Fruit fly (Drosophila melanogaster) whole organism, embryonic: ENCODE measurements around the gene fne.
A peak's percentile ranks its signal among the peaks of the same experiment; 100 is the strongest.

ENCODE experiments used
- Adf1 ChIP-seq: fragments of 200-800 bp; sonication (Bioruptor generic); IDR thresholded peaks from 2 replicates; pipeline ENCODE4 v1.3.6; 2022; ENCODE audit warnings: missing biosample characterization, missing genetic modification characterization
- B-H1 ChIP-seq: fragments of 200-800 bp; sonication (Bioruptor generic); IDR thresholded peaks from 3 replicates; pipeline ENCODE4 v1.3.6; 2022; ENCODE audit warnings: missing biosample characterization, missing genetic modification characterization
- C15 ChIP-seq: fragments of 200-800 bp; sonication (Bioruptor generic); IDR thresholded peaks from 3 replicates; pipeline ENCODE4 v1.3.6; 2022; ENCODE audit warnings: missing biosample characterization, missing genetic modification characterization
- CG10147 ChIP-seq: fragments of 200-800 bp; sonication (Bioruptor generic); optimal IDR thresholded peaks from 2 replicates; lab custom pipeline; 2019; ENCODE audit warnings: missing biosample characterization, mild to moderate bottlenecking, missing genetic modification characterization, moderate library complexity
- CG11398 ChIP-seq: fragments of 200-800 bp; sonication (Bioruptor generic); optimal IDR thresholded peaks from 2 replicates; lab custom pipeline; 2016; ENCODE audit warnings: missing biosample characterization, missing genetic modification characterization
- CG12104 ChIP-seq: fragments of 200-800 bp; sonication (Bioruptor generic); optimal IDR thresholded peaks from 3 replicates; lab custom pipeline; 2016; ENCODE audit warnings: missing biosample characterization, missing genetic modification characterization
- CG12659 ChIP-seq: fragments of 200-800 bp; sonication (Bioruptor generic); optimal IDR thresholded peaks from 3 replicates; lab custom pipeline; 2017; ENCODE audit warnings: mild to moderate bottlenecking, missing biosample characterization, missing genetic modification reagents, missing genetic modification characterization
- CG13424 ChIP-seq: fragments of 200-800 bp; sonication (Bioruptor generic); optimal IDR thresholded peaks from 2 replicates; lab custom pipeline; 2019; ENCODE audit warnings: missing biosample characterization, mild to moderate bottlenecking, missing genetic modification characterization, moderate library complexity
- CG13894 ChIP-seq: fragments of 200-800 bp; sonication (Bioruptor generic); optimal IDR thresholded peaks from 3 replicates; lab custom pipeline; 2018; ENCODE audit warnings: missing biosample characterization, mild to moderate bottlenecking, missing genetic modification characterization, moderate library complexity
- CG14441 ChIP-seq: fragments of 200-800 bp; sonication (Bioruptor generic); IDR thresholded peaks from 2 replicates; pipeline ENCODE4 v1.3.6; 2022; ENCODE audit warnings: missing biosample characterization, missing genetic modification characterization
- CG15269 ChIP-seq: fragments of 200-800 bp; sonication (Bioruptor generic); optimal IDR thresholded peaks from 2 replicates; lab custom pipeline; 2018; ENCODE audit warnings: missing biosample characterization, mild to moderate bottlenecking, missing genetic modification characterization, moderate library complexity
- CG16779 ChIP-seq: fragments of 200-800 bp; sonication (Bioruptor generic); IDR thresholded peaks from 2 replicates; pipeline ENCODE4 v1.3.6; 2022; ENCODE audit warnings: missing biosample characterization, missing genetic modification characterization
- CG18011 ChIP-seq: fragments of 200-800 bp; sonication (Bioruptor generic); optimal IDR thresholded peaks from 2 replicates; lab custom pipeline; 2017; ENCODE audit warnings: missing biosample characterization, missing genetic modification characterization, mild to moderate bottlenecking, moderate library complexity, missing genotype
- CG18262 ChIP-seq: fragments of 200-800 bp; optimal IDR thresholded peaks from 3 replicates; lab custom pipeline; 2019; ENCODE audit warnings: missing biosample characterization, mild to moderate bottlenecking, missing genetic modification characterization, moderate library complexity
- CG18599 ChIP-seq: fragments of 200-800 bp; sonication (Bioruptor generic); optimal IDR thresholded peaks from 3 replicates; lab custom pipeline; 2017; ENCODE audit warnings: missing biosample characterization, missing genetic modification characterization, mild to moderate bottlenecking, moderate library complexity, missing genetic modification reagents
- CG2120 ChIP-seq: fragments of 200-800 bp; sonication (Bioruptor generic); optimal IDR thresholded peaks from 3 replicates; lab custom pipeline; 2016; ENCODE audit warnings: missing biosample characterization, missing genetic modification characterization
- CG2678 ChIP-seq: fragments of 200-800 bp; sonication (Bioruptor generic); optimal IDR thresholded peaks from 3 replicates; lab custom pipeline; 2019; ENCODE audit warnings: missing biosample characterization, mild to moderate bottlenecking, missing genetic modification characterization, moderate library complexity
- CG31441 ChIP-seq: fragments of 200-800 bp; sonication (Bioruptor generic); IDR thresholded peaks from 2 replicates; pipeline ENCODE4 v1.3.6; 2022; ENCODE audit warnings: missing biosample characterization, missing genetic modification characterization
- CG3163 ChIP-seq: fragments of 200-800 bp; sonication (Bioruptor generic); optimal IDR thresholded peaks from 3 replicates; lab custom pipeline; 2016; ENCODE audit warnings: missing biosample characterization, missing genetic modification characterization
- CG33557 ChIP-seq: fragments of 200-800 bp; sonication (Bioruptor generic); optimal IDR thresholded peaks from 2 replicates; lab custom pipeline; 2019; ENCODE audit warnings: missing biosample characterization, mild to moderate bottlenecking, missing genetic modification characterization, moderate library complexity
- CG34422 ChIP-seq: fragments of 200-800 bp; sonication (Bioruptor generic); IDR thresholded peaks from 3 replicates; pipeline ENCODE4 v1.3.6; 2022; ENCODE audit warnings: missing biosample characterization, missing genetic modification characterization
- CG7556 ChIP-seq: fragments of 200-800 bp; sonication (Bioruptor generic); optimal IDR thresholded peaks from 2 replicates; lab custom pipeline; 2017; ENCODE audit warnings: missing biosample characterization, mild to moderate bottlenecking, missing genetic modification characterization
- Deaf1 ChIP-seq: fragments of 200-800 bp; optimal IDR thresholded peaks from 3 replicates; lab custom pipeline; 2019; ENCODE audit warnings: missing biosample characterization, mild to moderate bottlenecking, missing genetic modification characterization, moderate library complexity
- Dek ChIP-seq: fragments of 200-800 bp; sonication (Bioruptor generic); optimal IDR thresholded peaks from 3 replicates; lab custom pipeline; 2019; ENCODE audit warnings: missing biosample characterization, mild to moderate bottlenecking, missing genetic modification characterization, moderate library complexity
- Fer1 ChIP-seq: fragments of 200-800 bp; sonication (Bioruptor generic); optimal IDR thresholded peaks from 2 replicates; lab custom pipeline; 2017; ENCODE audit warnings: missing biosample characterization, mild to moderate bottlenecking, missing genetic modification characterization
- Hand ChIP-seq: fragments of 200-800 bp; sonication (Bioruptor generic); optimal IDR thresholded peaks from 2 replicates; lab custom pipeline; 2017; ENCODE audit warnings: mild to moderate bottlenecking, missing biosample characterization, missing genetic modification reagents, missing genetic modification characterization
- Hmr ChIP-seq: fragments of 200-800 bp; sonication (Bioruptor generic); optimal IDR thresholded peaks from 3 replicates; lab custom pipeline; 2017; ENCODE audit warnings: mild to moderate bottlenecking, missing biosample characterization, missing genetic modification reagents, missing genetic modification characterization
- Hr51 ChIP-seq, 2 experiments: fragments of 200-800 bp; sonication (Bioruptor generic); optimal IDR thresholded peaks; 2 replicates in 1 of 2; 3 replicates in 1 of 2; lab custom pipeline; 2016 to 2018; ENCODE audit warnings: missing biosample characterization in 2 of 2, missing genetic modification characterization in 2 of 2, mild to moderate bottlenecking in 1 of 2, moderate library complexity in 1 of 2
- Max ChIP-seq: fragments of 200-800 bp; sonication (Bioruptor generic); optimal IDR thresholded peaks from 2 replicates; lab custom pipeline; 2016; ENCODE audit warnings: missing biosample characterization, mild to moderate bottlenecking, missing genetic modification characterization
- Sox100B ChIP-seq: fragments of 200-800 bp; sonication (Bioruptor generic); optimal IDR thresholded peaks from 3 replicates; lab custom pipeline; 2018; ENCODE audit warnings: missing biosample characterization, mild to moderate bottlenecking, missing genetic modification characterization
- Trl ChIP-seq, 3 experiments: fragments of >200 bp in 2 of 3; fragments of 200-800 bp in 1 of 3; sonication (Bioruptor generic) in 1 of 3; optimal IDR thresholded peaks; 2 replicates in 1 of 3; 3 replicates in 2 of 3; lab custom pipeline; 2016 to 2017; ENCODE audit warnings: missing biosample characterization in 1 of 3, missing genetic modification characterization in 1 of 3
- abd-A ChIP-seq: fragments of 200-800 bp; sonication (Bioruptor generic); optimal IDR thresholded peaks from 3 replicates; lab custom pipeline; 2019; ENCODE audit warnings: missing biosample characterization, mild to moderate bottlenecking, missing genetic modification characterization, moderate library complexity
- cwo ChIP-seq: fragments of 200-800 bp; sonication (Bioruptor generic); optimal IDR thresholded peaks from 3 replicates; lab custom pipeline; 2017; ENCODE audit warnings: missing biosample characterization, missing genetic modification characterization, mild to moderate bottlenecking, moderate library complexity, missing genetic modification reagents
- da ChIP-seq: fragments of 200-800 bp; sonication (Bioruptor generic); optimal IDR thresholded peaks from 2 replicates; lab custom pipeline; 2016; ENCODE audit warnings: missing biosample characterization, missing genetic modification characterization
- dmrt11E ChIP-seq: fragments of 200-800 bp; sonication (Bioruptor generic); optimal IDR thresholded peaks from 3 replicates; lab custom pipeline; 2018; ENCODE audit warnings: missing biosample characterization, mild to moderate bottlenecking, missing genetic modification characterization, moderate library complexity
- dmrt99B ChIP-seq: fragments of 200-800 bp; sonication (Bioruptor generic); optimal IDR thresholded peaks from 2 replicates; lab custom pipeline; 2018; ENCODE audit warnings: missing biosample characterization, mild to moderate bottlenecking, missing genetic modification characterization, moderate library complexity
- dysf ChIP-seq: fragments of 200-800 bp; sonication (Bioruptor generic); IDR thresholded peaks from 3 replicates; pipeline ENCODE4 v1.3.6; 2022; ENCODE audit warnings: missing biosample characterization, missing genetic modification characterization
- gem ChIP-seq: fragments of 200-800 bp; sonication (Bioruptor generic); optimal IDR thresholded peaks from 2 replicates; lab custom pipeline; 2019; ENCODE audit warnings: missing biosample characterization, mild to moderate bottlenecking, missing genetic modification characterization, moderate library complexity
- grau ChIP-seq: fragments of 200-800 bp; optimal IDR thresholded peaks from 3 replicates; lab custom pipeline; 2019; ENCODE audit warnings: missing biosample characterization, mild to moderate bottlenecking, missing genetic modification characterization, moderate library complexity
- lab ChIP-seq: fragments of 200-800 bp; sonication (Bioruptor generic); optimal IDR thresholded peaks from 3 replicates; lab custom pipeline; 2017; ENCODE audit warnings: missing biosample characterization, missing genetic modification characterization, mild to moderate bottlenecking, moderate library complexity, missing genetic modification reagents
- maf-S ChIP-seq: fragments of 200-800 bp; sonication (Bioruptor generic); optimal IDR thresholded peaks from 2 replicates; lab custom pipeline; 2016; ENCODE audit warnings: missing biosample characterization, missing genetic modification characterization
- pum ChIP-seq: fragments of 200-800 bp; sonication (Bioruptor generic); optimal IDR thresholded peaks from 2 replicates; lab custom pipeline; 2016; ENCODE audit warnings: missing biosample characterization, missing genetic modification characterization
- row ChIP-seq: fragments of 200-800 bp; sonication (Bioruptor generic); IDR thresholded peaks from 3 replicates; pipeline ENCODE4 v1.3.6; 2022; ENCODE audit warnings: missing biosample characterization, missing genetic modification characterization
- salm ChIP-seq: fragments of 200-800 bp; sonication (Bioruptor generic); optimal IDR thresholded peaks from 2 replicates; lab custom pipeline; 2018; ENCODE audit warnings: missing biosample characterization, mild to moderate bottlenecking, missing genetic modification characterization
- sug ChIP-seq: fragments of 200-800 bp; optimal IDR thresholded peaks from 2 replicates; lab custom pipeline; 2019; ENCODE audit warnings: missing biosample characterization, mild to moderate bottlenecking, missing genetic modification characterization, moderate library complexity
- twi ChIP-seq: fragments of 200-800 bp; optimal IDR thresholded peaks from 2 replicates; lab custom pipeline; 2019; ENCODE audit warnings: missing biosample characterization, mild to moderate bottlenecking, missing genetic modification characterization, moderate library complexity

fne gene

dm6 chrX:12917177-12917576 is at the start of gene fne:
Gene fne (plus strand): TSS chrX:12917477.
- TF ChIP-seq CG11398 (GFP tag; lab: Kevin White, UChicago) (no peak), Adf1 (GFP tag; lab: Robert Waterston, UW) (peak; percentile 54; the same call in 1 of the 2 replicates), CG16779 (GFP tag; lab: Robert Waterston, UW) (peak; percentile 12; the same call in 1 of the 2 replicates)
- TF ChIP-seq, all 482 proteins: peak for 2

- TF ChIP-seq CG18011 (GFP tag; lab: Kevin White, UChicago) (no peak), abd-A (tag; lab: Kevin White, UChicago) (peak; percentile 39), CG13894 (tag; lab: Kevin White, UChicago) (peak; percentile 38), CG34422 (no peak), maf-S (GFP tag; lab: Kevin White, UChicago) (no peak), Max (no peak), Deaf1 (tag; lab: Kevin White, UChicago) (peak; percentile 90), da (GFP tag; lab: Kevin White, UChicago) (no peak)
Measured at dm6 chrX:12868605-12869004, 48.7 kb upstream of the fne start.

dm6 chrX:12869850-12870249 is 47.4 kb upstream of the fne start:
- TF ChIP-seq dmrt99B (tag; lab: Kevin White, UChicago) (peak; percentile 53), Hmr (peak; percentile 29), Trl (optimal IDR thresholded peaks at IDR 0.05; lab: Kevin White, UChicago) (peak in 1 of 2 experiments; percentile 51), Trl (GFP tag; optimal IDR thresholded peaks at IDR 0.05; lab: Kevin White, UChicago) (no peak), Hr51 (GFP tag; optimal IDR thresholded peaks at IDR 0.05; lab: Kevin White, UChicago) (peak in 1 of 2 experiments; percentile 52), Fer1 (GFP tag; lab: Kevin White, UChicago) (peak; percentile 65), B-H1 (GFP tag; lab: Robert Waterston, UW) (no peak), twi (tag; lab: Kevin White, UChicago) (no peak), CG3163 (GFP tag; lab: Kevin White, UChicago) (no peak), salm (tag; lab: Kevin White, UChicago) (no peak), CG12104 (no peak), cwo (GFP tag; lab: Kevin White, UChicago) (peak; percentile 22), gem (tag; lab: Kevin White, UChicago) (peak; percentile 56), CG7556 (GFP tag; lab: Kevin White, UChicago) (peak; percentile 45), CG2678 (tag; lab: Kevin White, UChicago) (peak; percentile 67), grau (peak; percentile 52), CG14441 (GFP tag; lab: Robert Waterston, UW) (no peak), Hand (GFP tag; lab: Kevin White, UChicago) (peak; percentile 22), Dek (peak; percentile 6), abd-A (tag; lab: Kevin White, UChicago) (peak; percentile 20), CG31441 (GFP tag; lab: Robert Waterston, UW) (0 out of 2 replicates have a peak, but pooled peaks have one; percentile 17), CG18262 (tag; lab: Kevin White, UChicago) (peak; percentile 1), CG33557 (GFP tag; lab: Kevin White, UChicago) (no peak), dysf (GFP tag; lab: Robert Waterston, UW) (peak; percentile 44; the same call in 2 of the 3 replicates), CG15269 (peak; percentile 27), lab (GFP tag; lab: Kevin White, UChicago) (peak; percentile 38), Sox100B (peak; percentile 11), CG18599 (GFP tag; lab: Kevin White, UChicago) (peak; percentile 75), CG2120 (GFP tag; lab: Kevin White, UChicago) (peak; percentile 15), CG13424 (peak; percentile 31), C15 (GFP tag; lab: Robert Waterston, UW) (no peak), dmrt11E (no peak), CG10147 (GFP tag; lab: Kevin White, UChicago) (peak; percentile 28), row (GFP tag; lab: Robert Waterston, UW) (peak; percentile 66), pum (GFP tag; lab: Kevin White, UChicago) (no peak), sug (tag; lab: Kevin White, UChicago) (peak; percentile 4), CG12659 (peak; percentile 8)
